Fruit fly (Drosophila melanogaster) Kc167 (cell line): ENCODE data around the gene Sfp96F.

Experiments
- Myc ChIP-seq: fragments of >200 bp; optimal IDR thresholded peaks from 2 replicates; lab custom pipeline; 2017; ENCODE audit warnings: missing external identifiers
- insv ChIP-seq: fragments of >200 bp; optimal IDR thresholded peaks from 3 replicates; lab custom pipeline; 2018; ENCODE audit warnings: missing external identifiers
- psq ChIP-seq: fragments of >200 bp; optimal IDR thresholded peaks from 2 replicates; lab custom pipeline; 2017; ENCODE audit warnings: missing external identifiers

- no peak for TF ChIP-seq Myc (lab: Kevin White, UChicago)
- no peak for TF ChIP-seq insv (lab: Kevin White, UChicago)
- no peak for TF ChIP-seq psq (lab: Kevin White, UChicago)
Measured at dm6 chr3R:25830128-25830527, at the start of gene Sfp96F.
